Worm (Caenorhabditis elegans) whole organism, L4/young adult: ENCODE results near the gene mon-2.

Experiments
- W03F9.2 ChIP-seq: fragments of 150-350 bp; optimal IDR thresholded peaks from 2 replicates; lab custom pipeline; 2014; ENCODE audit warnings: missing biosample characterization, missing genetic modification characterization
- dao-5 ChIP-seq: sonication (generic microtip); optimal IDR thresholded peaks from 2 replicates; lab custom pipeline; 2016; ENCODE audit warnings: missing genotype, missing genetic modification characterization, moderate library complexity, missing compliant biosample characterization
- him-1 ChIP-seq: sonication (generic microtip); optimal IDR thresholded peaks from 2 replicates; lab custom pipeline; 2016; ENCODE audit warnings: missing genotype, missing genetic modification reagents, missing genetic modification characterization, missing compliant biosample characterization

DNA sequence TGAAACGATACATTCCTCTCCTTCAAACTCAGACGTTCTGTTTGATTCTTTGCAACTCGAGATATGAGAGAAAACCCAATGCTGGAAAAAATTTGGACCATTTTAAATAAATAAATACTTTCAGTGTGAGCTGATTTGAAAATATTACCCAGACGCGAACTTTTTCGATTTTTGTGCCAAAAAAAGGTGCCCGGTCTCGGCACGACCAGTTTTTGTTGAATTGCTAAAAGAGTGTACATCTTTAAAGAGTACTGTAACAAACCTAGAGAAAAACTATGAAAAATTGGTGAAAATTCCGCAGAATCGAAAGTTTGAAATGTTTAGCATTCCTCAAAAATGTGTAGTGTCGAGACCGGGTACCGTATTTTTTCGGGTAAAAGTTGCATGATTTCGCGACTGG, 35.4 kb upstream of the mon-2 start, which contains the start of gene K08E4.8:
- TF ChIP-seq him-1 (no peak), dao-5 (no peak), W03F9.2 (no peak)
